Worm (Caenorhabditis elegans): ENCODE measurements around the gene F16G10.1.

ce11 chrII:2385495-2385894, 18.6 kb upstream of the F16G10.1 start, which contains the start of gene F16G10.9:
- no peak for TF ChIP-seq ama-1 (optimal IDR thresholded peaks at IDR 0.05)
- TF ChIP-seq ama-1 (GFP tag; optimal IDR thresholded peaks at IDR 0.05), result no peak
- no peak for TF ChIP-seq mxl-1 (tag; optimal IDR thresholded peaks at IDR 0.05)
- TF ChIP-seq nfya-2 (GFP tag; IDR thresholded peaks at IDR 0.05), result no peak
- TF ChIP-seq lsy-27 (tag; optimal IDR thresholded peaks at IDR 0.05; ENCODE audit: borderline replicate concordance, insufficient read depth), result no peak
- no peak for TF ChIP-seq nfyb-1 (GFP tag; IDR thresholded peaks at IDR 0.05)
- TF ChIP-seq madf-10 (tag; optimal IDR thresholded peaks at IDR 0.05), result no peak
- no peak for TF ChIP-seq tbx-9 (tag; optimal IDR thresholded peaks at IDR 0.05; ENCODE audit: borderline replicate concordance)
